Worm (Caenorhabditis elegans) whole organism, L1 larva: Measurements from ENCODE around the gene otpl-7.

ENCODE experiments used
- C04F5.9 ChIP-seq: sonication (generic microtip); optimal IDR thresholded peaks from 2 replicates; lab custom pipeline; 2016; ENCODE audit warnings: missing genetic modification characterization, missing compliant biosample characterization
- Y116A8C.19 ChIP-seq: sonication (generic microtip); optimal IDR thresholded peaks from 2 replicates; lab custom pipeline; 2016; ENCODE audit warnings: missing compliant biosample characterization, missing genetic modification characterization, borderline replicate concordance
- alr-1 ChIP-seq: fragments of 200-800 bp; sonication (Bioruptor generic); optimal IDR thresholded peaks from 2 replicates; lab custom pipeline; 2018; ENCODE audit warnings: borderline replicate concordance, mild to moderate bottlenecking, missing genetic modification characterization, missing compliant biosample characterization
- ceh-63 ChIP-seq: fragments of 200-800 bp; sonication (Bioruptor generic); optimal IDR thresholded peaks from 2 replicates; lab custom pipeline; 2018; ENCODE audit warnings: mild to moderate bottlenecking, missing genetic modification characterization, missing compliant biosample characterization
- ceh-8 ChIP-seq: fragments of 200-800 bp; sonication (Bioruptor generic); optimal IDR thresholded peaks from 2 replicates; lab custom pipeline; 2018; ENCODE audit warnings: mild to moderate bottlenecking, missing genetic modification characterization, moderate library complexity, missing compliant biosample characterization
- ceh-82 ChIP-seq, 3 experiments: fragments of 150-350 bp in 1 of 3; sonication (generic microtip) in 2 of 3; optimal IDR thresholded peaks; 2 replicates each; lab custom pipeline; 2014 to 2017; ENCODE audit warnings: missing biosample characterization in 3 of 3, missing genetic modification characterization in 3 of 3
- ceh-88 ChIP-seq: fragments of 200-800 bp; sonication (Bioruptor generic); IDR thresholded peaks from 2 replicates; pipeline ENCODE4 v1.3.6; 2022; ENCODE audit warnings: missing genetic modification characterization, missing compliant biosample characterization
- ces-1 ChIP-seq: fragments of 150-350 bp; optimal IDR thresholded peaks from 2 replicates; lab custom pipeline; 2014; ENCODE audit warnings: missing biosample characterization, missing genetic modification reagents, missing genetic modification characterization
- dpl-1 ChIP-seq, 3 experiments: fragments of 150-350 bp in 2 of 3; sonication (generic microtip) in 1 of 3; optimal IDR thresholded peaks; 2 replicates each; lab custom pipeline; 2014 to 2017; ENCODE audit warnings: missing biosample characterization in 3 of 3, missing genetic modification characterization in 3 of 3, missing genetic modification reagents in 3 of 3
- dsc-1 ChIP-seq: sonication (generic microtip); optimal IDR thresholded peaks from 2 replicates; lab custom pipeline; 2016; ENCODE audit warnings: mild to moderate bottlenecking, missing genetic modification characterization, missing compliant biosample characterization
- efl-1 ChIP-seq, 4 experiments: fragments of 150-350 bp; optimal IDR thresholded peaks in 3 of 4; peaks in 1 of 4; 1 replicate in 1 of 4; 2 replicates in 3 of 4; lab custom pipeline; 2014; ENCODE audit warnings: missing biosample characterization in 2 of 4, missing genetic modification characterization in 2 of 4, missing genetic modification reagents in 2 of 4
- elt-2 ChIP-seq: sonication (generic microtip); optimal IDR thresholded peaks from 2 replicates; lab custom pipeline; 2016; ENCODE audit warnings: missing genetic modification characterization, mild to moderate bottlenecking, inconsistent platforms, missing compliant biosample characterization, missing genetic modification reagents
- ets-5 ChIP-seq: fragments of 200-800 bp; sonication (Bioruptor generic); IDR thresholded peaks from 2 replicates; pipeline ENCODE4 v1.3.6; 2022; ENCODE audit warnings: missing genetic modification characterization, missing compliant biosample characterization
- fkh-8 ChIP-seq: sonication (generic microtip); optimal IDR thresholded peaks from 2 replicates; lab custom pipeline; 2016; ENCODE audit warnings: mild to moderate bottlenecking, missing genetic modification characterization, missing compliant biosample characterization
- fos-1 ChIP-seq: fragments of 150-350 bp; optimal IDR thresholded peaks from 2 replicates; lab custom pipeline; 2014; ENCODE audit warnings: missing biosample characterization, missing genetic modification characterization
- grh-1 ChIP-seq: fragments of 200-800 bp; sonication (Bioruptor generic); IDR thresholded peaks from 2 replicates; pipeline ENCODE4 v1.3.6; 2022; ENCODE audit warnings: missing genetic modification reagents, missing genetic modification characterization, missing compliant biosample characterization
- hlh-17 ChIP-seq: fragments of 200-800 bp; sonication (Bioruptor generic); optimal IDR thresholded peaks from 2 replicates; lab custom pipeline; 2018; ENCODE audit warnings: missing genetic modification characterization, mild to moderate bottlenecking, missing compliant biosample characterization, moderate library complexity, borderline replicate concordance
- hpl-2 ChIP-seq: fragments of 150-350 bp; optimal IDR thresholded peaks from 2 replicates; lab custom pipeline; 2014; ENCODE audit warnings: missing biosample characterization, missing genetic modification reagents, missing genetic modification characterization
- irx-1 ChIP-seq: sonication (generic microtip); optimal IDR thresholded peaks from 2 replicates; lab custom pipeline; 2016; ENCODE audit warnings: missing genetic modification characterization, missing compliant biosample characterization
- lin-14 ChIP-seq: fragments of 200-800 bp; sonication (Bioruptor generic); optimal IDR thresholded peaks from 2 replicates; lab custom pipeline; 2018; ENCODE audit warnings: mild to moderate bottlenecking, missing genetic modification characterization, moderate library complexity, missing compliant biosample characterization
- lin-15B ChIP-seq: fragments of 150-350 bp; sonication (generic microtip); optimal IDR thresholded peaks from 3 replicates; lab custom pipeline; 2014; ENCODE audit warnings: missing biosample characterization, missing genetic modification characterization
- lin-35 ChIP-seq, 2 experiments: fragments of 150-350 bp; optimal IDR thresholded peaks; 2 replicates each; lab custom pipeline; 2014; ENCODE audit warnings: missing biosample characterization in 2 of 2, missing genetic modification characterization in 2 of 2, missing genetic modification reagents in 2 of 2
- lir-3 ChIP-seq: sonication (generic microtip); optimal IDR thresholded peaks from 2 replicates; lab custom pipeline; 2016; ENCODE audit warnings: mild to moderate bottlenecking, missing genetic modification characterization, moderate library complexity, missing compliant biosample characterization; ENCODE audit not compliant: poor library complexity
- lsy-2 ChIP-seq, 2 experiments: fragments of 150-350 bp; optimal IDR thresholded peaks; 2 replicates each; lab custom pipeline; 2014; ENCODE audit warnings: missing biosample characterization in 2 of 2, missing genetic modification characterization in 2 of 2
- mdl-1 ChIP-seq, 2 experiments: fragments of 150-350 bp; optimal IDR thresholded peaks; 2 replicates each; lab custom pipeline; 2014 to 2017; ENCODE audit warnings: missing biosample characterization in 2 of 2, missing genetic modification characterization in 2 of 2, inconsistent platforms in 1 of 2
- mep-1 ChIP-seq: fragments of 150-350 bp; optimal IDR thresholded peaks from 2 replicates; lab custom pipeline; 2014; ENCODE audit warnings: missing biosample characterization, missing genetic modification characterization
- nhr-12 ChIP-seq: sonication (generic microtip); optimal IDR thresholded peaks from 2 replicates; lab custom pipeline; 2017; ENCODE audit warnings: missing biosample characterization, missing genetic modification characterization
- nhr-19 ChIP-seq: fragments of 200-800 bp; sonication (Bioruptor generic); conservative IDR thresholded peaks from 2 replicates; pipeline ENCODE4 v1.3.6; 2022; ENCODE audit warnings: missing genetic modification characterization, missing compliant biosample characterization
- nhr-20 ChIP-seq: sonication (generic microtip); optimal IDR thresholded peaks from 2 replicates; lab custom pipeline; 2016; ENCODE audit warnings: mild to moderate bottlenecking, missing genetic modification characterization, missing compliant biosample characterization
- nhr-237 ChIP-seq: fragments of 150-350 bp; optimal IDR thresholded peaks from 2 replicates; lab custom pipeline; 2014; ENCODE audit warnings: missing biosample characterization, missing genetic modification characterization
- nhr-71 ChIP-seq: sonication (generic microtip); optimal IDR thresholded peaks from 2 replicates; lab custom pipeline; 2016; ENCODE audit warnings: mild to moderate bottlenecking, missing genetic modification characterization, moderate library complexity, missing compliant biosample characterization
- nhr-77 ChIP-seq: fragments of 150-350 bp; optimal IDR thresholded peaks from 2 replicates; lab custom pipeline; 2014; ENCODE audit warnings: missing biosample characterization, missing genetic modification characterization
- nhr-84 ChIP-seq: sonication (generic microtip); optimal IDR thresholded peaks from 2 replicates; lab custom pipeline; 2017; ENCODE audit warnings: missing biosample characterization, missing genetic modification characterization
- nhr-85 ChIP-seq: sonication (generic microtip); peaks from one replicate; lab custom pipeline; 2016; ENCODE audit warnings: missing genetic modification characterization, inconsistent platforms, missing compliant biosample characterization
- nhr-90 ChIP-seq: sonication (generic microtip); optimal IDR thresholded peaks from 2 replicates; lab custom pipeline; 2016; ENCODE audit warnings: mild to moderate bottlenecking, missing genetic modification characterization, missing compliant biosample characterization; ENCODE audit not compliant: poor library complexity
- pqm-1 ChIP-seq: sonication (generic microtip); optimal IDR thresholded peaks from 3 replicates; lab custom pipeline; 2017; ENCODE audit warnings: missing biosample characterization, missing genetic modification characterization
- rnt-1 ChIP-seq: sonication (generic microtip); optimal IDR thresholded peaks from 2 replicates; lab custom pipeline; 2016; ENCODE audit warnings: mild to moderate bottlenecking, missing genetic modification characterization, moderate library complexity, missing compliant biosample characterization
- skn-1 ChIP-seq: fragments of 150-350 bp; optimal IDR thresholded peaks from 2 replicates; lab custom pipeline; 2014; ENCODE audit warnings: missing biosample characterization, missing genetic modification characterization
- snu-23 ChIP-seq: sonication (generic microtip); optimal IDR thresholded peaks from 2 replicates; lab custom pipeline; 2016; ENCODE audit warnings: missing genetic modification characterization, missing compliant biosample characterization
- swsn-7 ChIP-seq: sonication (generic microtip); optimal IDR thresholded peaks from 2 replicates; lab custom pipeline; 2016; ENCODE audit warnings: missing genetic modification characterization, missing compliant biosample characterization
- tbx-2 ChIP-seq: sonication (generic microtip); optimal IDR thresholded peaks from 2 replicates; lab custom pipeline; 2016; ENCODE audit warnings: missing genetic modification characterization, missing compliant biosample characterization
- tlp-1 ChIP-seq: fragments of 150-350 bp; optimal IDR thresholded peaks from 2 replicates; lab custom pipeline; 2014; ENCODE audit warnings: missing biosample characterization, missing genetic modification characterization
- unc-30 ChIP-seq: sonication (generic microtip); optimal IDR thresholded peaks from 2 replicates; lab custom pipeline; 2017; ENCODE audit warnings: missing biosample characterization, missing genetic modification characterization
- unc-62 ChIP-seq: fragments of 150-350 bp; optimal IDR thresholded peaks from 2 replicates; lab custom pipeline; 2014; ENCODE audit warnings: missing biosample characterization, missing genetic modification reagents, missing genetic modification characterization
- unc-98 ChIP-seq: fragments of 200-800 bp; sonication (Bioruptor generic); IDR thresholded peaks from 2 replicates; pipeline ENCODE4 v1.3.6; 2022; ENCODE audit warnings: missing genetic modification characterization, missing compliant biosample characterization
- vab-15 ChIP-seq: sonication (generic microtip); optimal IDR thresholded peaks from 2 replicates; lab custom pipeline; 2017; ENCODE audit warnings: missing genotype, mild to moderate bottlenecking, missing genetic modification characterization, missing compliant biosample characterization
- xbp-1 ChIP-seq: sonication (generic microtip); optimal IDR thresholded peaks from 2 replicates; lab custom pipeline; 2016; ENCODE audit warnings: missing genetic modification characterization, missing compliant biosample characterization
- zag-1 ChIP-seq: fragments of 150-350 bp; optimal IDR thresholded peaks from 2 replicates; lab custom pipeline; 2014; ENCODE audit warnings: missing biosample characterization, missing genetic modification characterization
- zip-4 ChIP-seq: fragments of 200-800 bp; sonication (Bioruptor generic); optimal IDR thresholded peaks from 2 replicates; lab custom pipeline; 2018; ENCODE audit warnings: mild to moderate bottlenecking, missing genetic modification characterization, moderate library complexity, missing compliant biosample characterization
- ztf-4 ChIP-seq: fragments of 150-350 bp; optimal IDR thresholded peaks from 2 replicates; lab custom pipeline; 2014; ENCODE audit warnings: missing biosample characterization, missing genetic modification characterization

otpl-7 gene

ce11 chrV:8517711-8518110 is 3.6 kb upstream of the otpl-7 start:
- TF ChIP-seq unc-98 = no peak
- no peak for TF ChIP-seq efl-1 (optimal IDR thresholded peaks at IDR 0.05; lab: Kevin White, UChicago)
- peak in 1 of 2 experiments; percentile 14 for TF ChIP-seq efl-1 (GFP tag; optimal IDR thresholded peaks at IDR 0.05 in 1 of 2; lab: Kevin White, UChicago)

ce11 chrV:8518283-8518682 is 3.0 kb upstream of the otpl-7 start:
- TF ChIP-seq nhr-19 (GFP tag; lab: Robert Waterston, UW) (no peak), nhr-77 (tag; lab: Kevin White, UChicago) (no peak), lin-14 (no peak), pqm-1 (tag; lab: Kevin White, UChicago) (no peak), Y116A8C.19 (tag; lab: Kevin White, UChicago) (no peak), xbp-1 (tag; lab: Kevin White, UChicago) (no peak), grh-1 (GFP tag; lab: Robert Waterston, UW) (no peak), lin-35 (GFP tag; optimal IDR thresholded peaks at IDR 0.05; lab: Kevin White, UChicago) (peak in 1 of 2 experiments; percentile 44), nhr-90 (no peak), fkh-8 (no peak), nhr-12 (tag; lab: Kevin White, UChicago) (no peak), ceh-88 (GFP tag; lab: Robert Waterston, UW) (no peak), hlh-17 (GFP tag; lab: Kevin White, UChicago) (no peak), vab-15 (tag; lab: Kevin White, UChicago) (no peak), snu-23 (GFP tag; lab: Kevin White, UChicago) (peak; percentile 35), dpl-1 (GFP tag; optimal IDR thresholded peaks at IDR 0.05; lab: Kevin White, UChicago) (peak in 1 of 3 experiments; percentile 30), elt-2 (tag; lab: Kevin White, UChicago) (no peak), nhr-20 (peak; percentile 4), unc-30 (tag; lab: Kevin White, UChicago) (no peak), dsc-1 (peak; percentile 3), ceh-82 (tag; optimal IDR thresholded peaks at IDR 0.05; lab: Kevin White, UChicago) (peak in 1 of 3 experiments; percentile 24), ceh-63 (GFP tag; lab: Kevin White, UChicago) (no peak), nhr-237 (tag; lab: Kevin White, UChicago) (no peak), lsy-2 (tag; optimal IDR thresholded peaks at IDR 0.05; lab: Kevin White, UChicago) (peak in 1 of 2 experiments; percentile 50), lir-3 (tag; lab: Kevin White, UChicago) (no peak), ces-1 (GFP tag; lab: Kevin White, UChicago) (no peak), zip-4 (no peak), nhr-85 (tag; lab: Kevin White, UChicago) (no peak), mdl-1 (tag; optimal IDR thresholded peaks at IDR 0.05; lab: Kevin White, UChicago) (peak in 1 of 2 experiments; percentile 36), nhr-71 (peak; percentile 32), zag-1 (tag; lab: Kevin White, UChicago) (no peak), irx-1 (tag; lab: Kevin White, UChicago) (no peak), ceh-8 (GFP tag; lab: Kevin White, UChicago) (no peak), tlp-1 (tag; lab: Kevin White, UChicago) (no peak), rnt-1 (tag; lab: Kevin White, UChicago) (peak; percentile 46), ztf-4 (tag; lab: Kevin White, UChicago) (no peak), lin-15B (tag; lab: Kevin White, UChicago) (no peak), mep-1 (tag; lab: Kevin White, UChicago) (no peak), alr-1 (tag; lab: Kevin White, UChicago) (no peak), hpl-2 (no peak), swsn-7 (tag; lab: Kevin White, UChicago) (peak; percentile 22), ets-5 (GFP tag; lab: Robert Waterston, UW) (no peak), tbx-2 (tag; lab: Kevin White, UChicago) (no peak), nhr-84 (tag; lab: Kevin White, UChicago) (no peak), fos-1 (no peak), C04F5.9 (no peak), efl-1 (optimal IDR thresholded peaks at IDR 0.05; lab: Kevin White, UChicago) (peak; percentile 26 to 34), efl-1 (GFP tag; optimal IDR thresholded peaks at IDR 0.05 in 1 of 2; lab: Kevin White, UChicago) (no peak), skn-1 (tag; lab: Kevin White, UChicago) (peak; percentile 35), unc-62 (no peak)
